Fruit fly (Drosophila melanogaster) whole organism, prepupa: Measurements from ENCODE around the gene Epp.

ENCODE experiments used
- Blimp-1 ChIP-seq: fragments of 200-800 bp; sonication (Bioruptor generic); optimal IDR thresholded peaks from 3 replicates; lab custom pipeline; 2017; ENCODE audit warnings: missing biosample characterization, missing genetic modification characterization, mild to moderate bottlenecking, moderate library complexity, missing genetic modification reagents
- CG10631 ChIP-seq: fragments of 200-800 bp; sonication (Bioruptor generic); optimal IDR thresholded peaks from 2 replicates; lab custom pipeline; 2016; ENCODE audit warnings: missing biosample characterization, missing genetic modification characterization
- CG10669 ChIP-seq: fragments of 200-800 bp; sonication (Bioruptor generic); optimal IDR thresholded peaks from 3 replicates; lab custom pipeline; 2018; ENCODE audit warnings: missing biosample characterization, mild to moderate bottlenecking, missing genetic modification characterization, moderate library complexity
- CG11294 ChIP-seq: fragments of 200-800 bp; sonication (Bioruptor generic); IDR thresholded peaks from 2 replicates; pipeline ENCODE4 v1.3.6; 2022; ENCODE audit warnings: missing biosample characterization, missing genetic modification characterization
- CG11762 ChIP-seq: fragments of 200-800 bp; sonication (Bioruptor generic); optimal IDR thresholded peaks from 3 replicates; lab custom pipeline; 2016; ENCODE audit warnings: missing biosample characterization, missing genetic modification characterization; ENCODE audit not compliant: insufficient read depth
- CG11902 ChIP-seq: fragments of 200-800 bp; sonication (Bioruptor generic); optimal IDR thresholded peaks from 3 replicates; lab custom pipeline; 2016; ENCODE audit warnings: missing biosample characterization, missing genetic modification characterization
- CG15336 ChIP-seq: fragments of 200-800 bp; sonication (Bioruptor generic); IDR thresholded peaks from 2 replicates; pipeline ENCODE4 v1.3.6; 2022; ENCODE audit warnings: missing biosample characterization, missing genetic modification characterization
- CG1621 ChIP-seq: fragments of 200-800 bp; sonication (Bioruptor generic); optimal IDR thresholded peaks from 3 replicates; lab custom pipeline; 2018; ENCODE audit warnings: missing biosample characterization, mild to moderate bottlenecking, missing genetic modification characterization
- CG16779 ChIP-seq: fragments of 200-800 bp; sonication (Bioruptor generic); optimal IDR thresholded peaks from 3 replicates; lab custom pipeline; 2017; ENCODE audit warnings: missing biosample characterization, mild to moderate bottlenecking, missing genetic modification characterization
- CG3032 ChIP-seq: fragments of 200-800 bp; optimal IDR thresholded peaks from 2 replicates; lab custom pipeline; 2019; ENCODE audit warnings: missing biosample characterization, mild to moderate bottlenecking, missing genetic modification characterization, moderate library complexity
- CG31627 ChIP-seq: fragments of 200-800 bp; sonication (Bioruptor generic); optimal IDR thresholded peaks from 3 replicates; lab custom pipeline; 2016; ENCODE audit warnings: missing biosample characterization, missing genetic modification characterization
- CG32006 ChIP-seq: fragments of 200-800 bp; sonication (Bioruptor generic); optimal IDR thresholded peaks from 3 replicates; lab custom pipeline; 2017; ENCODE audit warnings: missing biosample characterization, mild to moderate bottlenecking, missing genetic modification characterization
- CG34406 ChIP-seq: fragments of 200-800 bp; sonication (Bioruptor generic); optimal IDR thresholded peaks from 3 replicates; lab custom pipeline; 2016; ENCODE audit warnings: missing biosample characterization, missing genetic modification characterization
- CG6163 ChIP-seq: fragments of 200-800 bp; sonication (Bioruptor generic); IDR thresholded peaks from 3 replicates; pipeline ENCODE4 v1.3.6; 2022; ENCODE audit warnings: missing biosample characterization, missing genetic modification characterization
- CG6808 ChIP-seq: fragments of 200-800 bp; sonication (Bioruptor generic); optimal IDR thresholded peaks from 3 replicates; lab custom pipeline; 2017; ENCODE audit warnings: missing biosample characterization, missing genetic modification characterization, mild to moderate bottlenecking, moderate library complexity, missing genetic modification reagents
- CG7368 ChIP-seq: fragments of 200-800 bp; sonication (Bioruptor generic); optimal IDR thresholded peaks from 3 replicates; lab custom pipeline; 2016; ENCODE audit warnings: missing biosample characterization, missing genetic modification characterization
- CG8632 ChIP-seq: fragments of 200-800 bp; sonication (Bioruptor generic); optimal IDR thresholded peaks from 3 replicates; lab custom pipeline; 2016; ENCODE audit warnings: missing biosample characterization, missing genetic modification characterization
- CG9139 ChIP-seq: fragments of 200-800 bp; sonication (Bioruptor generic); optimal IDR thresholded peaks from 3 replicates; lab custom pipeline; 2017; ENCODE audit warnings: missing biosample characterization, mild to moderate bottlenecking, missing genetic modification characterization
- Eip78C ChIP-seq: fragments of 200-800 bp; sonication (Bioruptor generic); peaks from one replicate; lab custom pipeline; 2016; ENCODE audit warnings: missing biosample characterization, missing genetic modification characterization
- Ets21C ChIP-seq: fragments of 200-800 bp; sonication (Bioruptor generic); optimal IDR thresholded peaks from 3 replicates; lab custom pipeline; 2016; ENCODE audit warnings: missing biosample characterization, missing genetic modification characterization
- Ets96B ChIP-seq: fragments of 200-800 bp; optimal IDR thresholded peaks from 2 replicates; lab custom pipeline; 2019; ENCODE audit warnings: missing biosample characterization, mild to moderate bottlenecking, missing genetic modification characterization, moderate library complexity
- Gug ChIP-seq: fragments of 200-800 bp; sonication (Bioruptor generic); IDR thresholded peaks from 2 replicates; pipeline ENCODE4 v1.3.6; 2022; ENCODE audit warnings: missing biosample characterization, missing genetic modification characterization
- Hr38 ChIP-seq: sonication (Bioruptor generic); optimal IDR thresholded peaks from 2 replicates; lab custom pipeline; 2016; ENCODE audit warnings: missing biosample characterization, missing genetic modification characterization
- Hr39 ChIP-seq: fragments of 200-800 bp; sonication (Bioruptor generic); optimal IDR thresholded peaks from 2 replicates; lab custom pipeline; 2016; ENCODE audit warnings: missing biosample characterization, missing genetic modification characterization
- Hr4 ChIP-seq: fragments of 200-800 bp; sonication (Bioruptor generic); optimal IDR thresholded peaks from 3 replicates; lab custom pipeline; 2016; ENCODE audit warnings: missing biosample characterization, missing genetic modification characterization
- Lpt ChIP-seq: fragments of 200-800 bp; sonication (Bioruptor generic); optimal IDR thresholded peaks from 3 replicates; lab custom pipeline; 2016; ENCODE audit warnings: missing biosample characterization, missing genetic modification characterization
- Met ChIP-seq: fragments of 200-800 bp; sonication (Bioruptor generic); optimal IDR thresholded peaks from 3 replicates; lab custom pipeline; 2016; ENCODE audit warnings: missing biosample characterization, missing genetic modification characterization
- OdsH ChIP-seq: fragments of 200-800 bp; sonication (Bioruptor generic); optimal IDR thresholded peaks from 3 replicates; lab custom pipeline; 2016; ENCODE audit warnings: missing biosample characterization, missing genetic modification characterization
- Smox ChIP-seq: fragments of 200-800 bp; sonication (Bioruptor generic); optimal IDR thresholded peaks from 3 replicates; lab custom pipeline; 2016; ENCODE audit warnings: missing biosample characterization, missing genetic modification characterization
- Sox14 ChIP-seq: fragments of 200-800 bp; sonication (Bioruptor generic); optimal IDR thresholded peaks from 3 replicates; lab custom pipeline; 2016; ENCODE audit warnings: missing biosample characterization, missing genetic modification characterization
- Sox15 ChIP-seq: fragments of 200-800 bp; sonication (Bioruptor generic); optimal IDR thresholded peaks from 3 replicates; lab custom pipeline; 2016; ENCODE audit warnings: missing biosample characterization, missing genetic modification characterization
- cyc ChIP-seq: fragments of 200-800 bp; sonication (Bioruptor generic); optimal IDR thresholded peaks from 3 replicates; lab custom pipeline; 2016; ENCODE audit warnings: missing biosample characterization, missing genetic modification characterization
- esn ChIP-seq: fragments of 200-800 bp; sonication (Bioruptor generic); optimal IDR thresholded peaks from 2 replicates; lab custom pipeline; 2016; ENCODE audit warnings: missing biosample characterization, mild to moderate bottlenecking, missing genetic modification characterization, moderate library complexity
- fd85E ChIP-seq: fragments of 200-800 bp; sonication (Bioruptor generic); optimal IDR thresholded peaks from 3 replicates; lab custom pipeline; 2016; ENCODE audit warnings: missing biosample characterization, missing genetic modification characterization
- fkh ChIP-seq: fragments of 200-800 bp; sonication (Bioruptor generic); optimal IDR thresholded peaks from 3 replicates; lab custom pipeline; 2017; ENCODE audit warnings: missing biosample characterization, mild to moderate bottlenecking, missing genetic modification characterization, moderate library complexity
- lz ChIP-seq: fragments of 200-800 bp; sonication (Bioruptor generic); optimal IDR thresholded peaks from 3 replicates; lab custom pipeline; 2016; ENCODE audit warnings: missing biosample characterization, missing genetic modification characterization
- pdm3 ChIP-seq: fragments of 200-800 bp; sonication (Bioruptor generic); optimal IDR thresholded peaks from 3 replicates; lab custom pipeline; 2016; ENCODE audit warnings: missing biosample characterization, missing genetic modification characterization
- ss ChIP-seq, 2 experiments: fragments of 200-800 bp; sonication (Bioruptor generic); optimal IDR thresholded peaks; 2 replicates in 1 of 2; 3 replicates in 1 of 2; lab custom pipeline; 2017 to 2018; ENCODE audit warnings: mild to moderate bottlenecking in 2 of 2, missing biosample characterization in 2 of 2, missing genetic modification characterization in 2 of 2, moderate library complexity in 1 of 2
- topi ChIP-seq: fragments of 200-800 bp; sonication (Bioruptor generic); optimal IDR thresholded peaks from 3 replicates; lab custom pipeline; 2016; ENCODE audit warnings: missing biosample characterization, missing genetic modification characterization
- vri ChIP-seq: fragments of 200-800 bp; sonication (Bioruptor generic); optimal IDR thresholded peaks from 3 replicates; lab custom pipeline; 2016; ENCODE audit warnings: missing biosample characterization, mild to moderate bottlenecking, missing genetic modification characterization

Epp gene

DNA sequence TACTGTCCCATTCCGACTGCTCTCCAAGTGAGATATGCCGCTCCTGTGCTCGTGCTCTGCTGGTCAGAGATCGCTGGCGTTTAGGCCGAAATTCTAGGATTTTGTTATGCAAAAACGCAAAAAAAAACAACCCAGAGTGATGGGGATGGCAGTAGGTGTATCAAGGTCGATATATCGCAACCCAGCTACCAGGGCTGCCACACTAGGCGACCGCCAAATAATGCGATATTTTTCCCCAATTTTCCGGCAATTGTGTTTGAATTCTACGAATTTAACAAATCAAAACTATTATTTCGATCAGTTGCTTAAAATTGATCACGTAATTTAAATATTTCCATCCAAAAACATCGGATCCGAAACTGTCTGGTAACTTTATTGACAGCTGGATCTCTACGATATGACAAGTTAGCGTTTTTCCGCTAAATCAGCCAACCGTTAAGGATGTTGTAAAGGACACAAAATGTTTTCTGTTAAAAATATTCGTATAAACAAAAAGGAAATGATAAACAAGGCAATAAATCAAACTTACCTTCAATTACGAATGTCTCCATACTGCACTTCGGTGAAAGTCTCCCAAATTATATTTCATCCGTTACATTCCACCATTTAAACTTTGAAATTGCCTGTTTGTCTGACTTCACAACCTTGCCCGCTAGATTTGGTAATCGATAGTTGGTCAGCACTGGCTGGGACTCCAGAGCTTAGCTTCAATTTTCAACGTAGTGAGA, 45.0 kb upstream of the Epp start, which contains the start of gene spas (continued):
- no peak for TF ChIP-seq CG9139 (GFP tag; lab: Kevin White, UChicago)
- peak; percentile 67 for TF ChIP-seq CG32006
- TF ChIP-seq CG7368 (GFP tag; lab: Kevin White, UChicago): peak; percentile 58
- no peak for TF ChIP-seq CG16779 (tag; lab: Kevin White, UChicago)
- peak; percentile 85 for TF ChIP-seq Eip78C (GFP tag; lab: Kevin White, UChicago)
- TF ChIP-seq Smox (GFP tag; lab: Kevin White, UChicago): no peak
- peak; percentile 67 for TF ChIP-seq Sox14 (GFP tag; lab: Kevin White, UChicago)
- TF ChIP-seq fd85E: no peak
- no peak for TF ChIP-seq Hr38 (GFP tag; lab: Kevin White, UChicago)
- TF ChIP-seq Gug (GFP tag; lab: Robert Waterston, UW): peak; percentile 62
- TF ChIP-seq, all 60 proteins: peak for 45

dm6 chr3R:24031825-24032523, 39.3 kb upstream of the Epp start, which contains the start of the genes KrT95D and Mettl3:
TSS of gene KrT95D (minus strand) at chr3R:24031827.
TSS of gene Mettl3 (plus strand) at chr3R:24032157.
- TF ChIP-seq Sox14 (GFP tag; lab: Kevin White, UChicago) (peak; percentile 87), CG31627 (GFP tag; lab: Kevin White, UChicago) (peak; percentile 30), cyc (GFP tag; lab: Kevin White, UChicago) (peak; percentile 3), CG6808 (GFP tag; lab: Kevin White, UChicago) (no peak), lz (GFP tag; lab: Kevin White, UChicago) (peak; percentile 2), CG1621 (tag; lab: Kevin White, UChicago) (no peak), pdm3 (no peak), CG3032 (tag; lab: Kevin White, UChicago) (peak; percentile 1), Hr4 (GFP tag; lab: Kevin White, UChicago) (peak; percentile 9), Ets96B (tag; lab: Kevin White, UChicago) (no peak), Smox (GFP tag; lab: Kevin White, UChicago) (peak; percentile 1), Hr39 (GFP tag; lab: Kevin White, UChicago) (peak; percentile 11), fkh (GFP tag; lab: Kevin White, UChicago) (peak; percentile 98), Met (GFP tag; lab: Kevin White, UChicago) (peak; percentile 49)
- TF ChIP-seq, all 60 proteins: peak for 10

DNA sequence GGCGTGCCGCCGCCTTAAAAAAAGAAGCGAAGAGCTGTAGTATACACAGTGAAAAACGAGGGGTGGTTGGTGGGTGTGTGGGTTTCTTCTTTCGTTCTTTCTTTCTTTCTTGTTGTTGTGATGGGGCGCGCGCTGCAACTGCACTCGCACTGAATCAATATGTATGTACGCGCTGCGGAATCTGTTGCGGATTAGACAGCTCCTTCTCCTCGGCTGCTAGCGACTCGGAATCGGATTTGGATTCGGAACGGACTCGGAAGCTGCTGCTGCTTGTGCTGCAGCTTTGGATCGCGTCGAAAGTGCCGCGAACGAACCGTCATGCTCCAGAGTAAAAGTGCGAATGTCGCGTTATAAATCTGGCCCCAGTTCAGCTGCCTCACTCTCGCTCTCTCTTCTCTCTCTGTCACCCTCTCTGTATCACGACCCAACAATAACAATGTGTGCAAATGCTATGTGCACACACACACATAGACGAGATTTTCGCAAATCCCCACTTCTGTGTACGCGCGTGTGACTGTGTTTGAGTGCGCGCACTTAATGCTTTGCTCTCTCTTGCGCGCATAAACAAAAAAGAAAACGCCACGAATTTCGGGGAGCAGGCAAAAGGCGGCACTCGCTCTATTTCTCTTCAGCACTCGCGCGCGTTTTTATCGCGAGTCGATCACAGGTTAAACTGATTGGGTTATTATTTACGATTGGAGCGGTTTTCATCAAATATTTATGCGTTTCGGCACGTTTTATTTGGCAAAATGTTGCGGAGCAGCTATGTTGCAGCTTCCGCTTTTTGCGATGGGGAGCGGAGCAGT, 38.5 kb upstream of the Epp start:
- TF ChIP-seq vri (GFP tag; lab: Kevin White, UChicago): peak; percentile 56
- peak; percentile 13 for TF ChIP-seq CG1621 (tag; lab: Kevin White, UChicago)
- TF ChIP-seq topi (GFP tag; lab: Kevin White, UChicago): peak; percentile 23
- no peak for TF ChIP-seq cyc (GFP tag; lab: Kevin White, UChicago)
- peak; percentile 22 for TF ChIP-seq Ets96B (tag; lab: Kevin White, UChicago)
- TF ChIP-seq Lpt (GFP tag; lab: Kevin White, UChicago): no peak
- peak; percentile 11 for TF ChIP-seq CG11902
- TF ChIP-seq CG6808 (GFP tag; lab: Kevin White, UChicago): peak; percentile 32
- TF ChIP-seq CG6163: no peak; the same call in 2 of the 3 replicates
- TF ChIP-seq CG10669 (GFP tag; lab: Kevin White, UChicago): peak; percentile 18
- TF ChIP-seq CG31627 (GFP tag; lab: Kevin White, UChicago): peak; percentile 16
- no peak for TF ChIP-seq OdsH (GFP tag; lab: Kevin White, UChicago)
- TF ChIP-seq Gug (GFP tag; lab: Robert Waterston, UW): peak; percentile 44; the same call in 1 of the 2 replicates
- TF ChIP-seq Ets21C (GFP tag; lab: Kevin White, UChicago): no peak
- TF ChIP-seq CG11294: no peak; the same call in 1 of the 2 replicates
- TF ChIP-seq CG34406: peak; percentile 12
- peak; percentile 3 for TF ChIP-seq Smox (GFP tag; lab: Kevin White, UChicago)
- TF ChIP-seq CG11762 (GFP tag; lab: Kevin White, UChicago): peak; percentile 3
- no peak for TF ChIP-seq CG8632
- no peak for TF ChIP-seq Met (GFP tag; lab: Kevin White, UChicago)
- TF ChIP-seq CG10631: no peak
- TF ChIP-seq CG3032 (tag; lab: Kevin White, UChicago): peak; percentile 12
- TF ChIP-seq ss (GFP tag; optimal IDR thresholded peaks at IDR 0.05; lab: Kevin White, UChicago): peak; percentile 55 to 58
- no peak for TF ChIP-seq Sox15 (GFP tag; lab: Kevin White, UChicago)
- TF ChIP-seq esn (GFP tag; lab: Kevin White, UChicago): peak; percentile 29
- peak; percentile 50 for TF ChIP-seq Sox14 (GFP tag; lab: Kevin White, UChicago)
- peak; percentile 34 for TF ChIP-seq CG32006
- TF ChIP-seq CG15336 (GFP tag; lab: Robert Waterston, UW): peak; percentile 48; the same call in 1 of the 2 replicates
- peak; percentile 47 for TF ChIP-seq Blimp-1 (GFP tag; lab: Kevin White, UChicago)
- no peak for TF ChIP-seq Hr38 (GFP tag; lab: Kevin White, UChicago)
